Fruit fly (Drosophila melanogaster): ENCODE data around the gene Usp8.

DNA sequence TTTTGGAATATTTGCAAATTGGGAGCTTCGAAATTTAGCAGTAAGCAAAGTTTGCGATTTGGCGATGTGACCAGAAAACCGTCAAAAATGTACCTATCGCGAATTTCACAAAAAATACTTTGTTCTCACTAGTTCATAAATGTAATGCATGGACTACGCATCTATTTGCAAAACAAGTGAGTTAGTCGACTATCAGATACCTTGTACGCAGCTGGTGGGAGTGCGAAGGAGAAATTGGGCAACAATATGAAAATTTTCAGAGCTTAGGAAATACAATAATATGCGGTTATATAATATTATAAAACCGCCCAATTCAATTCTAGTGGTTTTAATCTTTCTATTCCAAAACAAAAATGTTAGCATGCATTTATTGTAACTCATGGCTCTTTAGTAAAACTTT, 15.3 kb upstream of the Usp8 start, which contains the start of gene Bdbt:
- TF ChIP-seq CG33017 (tag; optimal IDR thresholded peaks at IDR 0.05) = no peak
- peak; percentile 67 for TF ChIP-seq Mnt (GFP tag; optimal IDR thresholded peaks at IDR 0.05)
- no peak for TF ChIP-seq CG14711 (tag; optimal IDR thresholded peaks at IDR 0.05)
- TF ChIP-seq CG11617 (GFP tag; optimal IDR thresholded peaks at IDR 0.05) = peak; percentile 9
- no peak for TF ChIP-seq pad (GFP tag; optimal IDR thresholded peaks at IDR 0.05)
- peak; percentile 7 for TF ChIP-seq CG12768 (GFP tag; optimal IDR thresholded peaks at IDR 0.05)
- TF ChIP-seq Clk (GFP tag; optimal IDR thresholded peaks at IDR 0.05) = no peak

Data from whole organism, adult.